Fruit fly (Drosophila melanogaster): ENCODE data around the gene Mi-2.

Mi-2 gene

DNA sequence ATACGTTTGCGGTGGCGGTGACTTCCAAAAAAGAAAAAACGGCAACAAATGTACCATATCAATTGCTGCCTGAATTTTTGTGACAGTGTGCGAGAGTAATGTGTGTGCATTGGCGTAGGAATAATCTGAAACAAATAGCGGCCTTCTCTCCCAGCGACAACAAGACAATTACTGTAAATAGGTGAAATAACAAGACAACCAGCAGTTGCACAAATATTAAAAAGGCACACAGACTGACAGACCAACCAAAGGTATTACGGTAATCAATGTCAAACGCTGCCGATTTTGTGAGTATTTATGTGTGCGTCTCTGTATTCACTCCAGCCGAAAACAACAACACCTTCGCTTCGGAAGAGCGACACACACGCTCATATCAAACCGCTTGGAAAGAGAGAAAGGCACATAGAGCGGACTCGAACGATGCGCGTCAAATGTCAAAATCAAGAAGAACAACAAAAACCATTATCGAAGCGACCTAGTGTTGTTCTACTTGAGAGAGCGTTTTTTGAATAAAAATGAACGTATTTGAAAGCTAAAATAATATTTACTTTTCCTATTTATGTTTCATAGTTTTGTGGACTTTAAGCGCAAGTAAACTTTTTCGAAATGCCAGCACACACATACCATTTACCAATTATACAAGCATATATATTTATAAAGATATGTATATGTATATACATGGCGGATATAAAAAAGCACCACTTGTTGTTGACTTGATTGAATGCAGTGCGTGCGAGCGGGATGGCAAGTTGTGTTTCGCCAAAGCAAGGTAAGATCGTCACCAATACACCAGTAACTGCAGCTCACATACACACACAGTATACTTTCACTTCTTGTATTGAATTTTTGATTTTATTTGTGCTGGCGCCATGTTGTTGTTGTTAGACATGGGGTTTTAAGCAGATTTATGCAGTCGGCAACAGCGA, 3.0 kb downstream of the Mi-2 start (continued):
- TF ChIP-seq cad (GFP tag; optimal IDR thresholded peaks at IDR 0.05): no peak
- TF ChIP-seq CG12744 (GFP tag; optimal IDR thresholded peaks at IDR 0.05): peak; percentile 27
- TF ChIP-seq HLH54F (GFP tag; optimal IDR thresholded peaks at IDR 0.05): peak; percentile 0
- peak; percentile 26 for TF ChIP-seq stwl (tag; optimal IDR thresholded peaks at IDR 0.05)
- TF ChIP-seq CG11695 (GFP tag; IDR thresholded peaks at IDR 0.05): peak; percentile 80
- no peak for TF ChIP-seq gfzf (GFP tag; optimal IDR thresholded peaks at IDR 0.05)
- peak; percentile 24 for TF ChIP-seq CG17802 (tag; optimal IDR thresholded peaks at IDR 0.05)
- TF ChIP-seq Camta (GFP tag; optimal IDR thresholded peaks at IDR 0.05): peak; percentile 52
- peak; percentile 53 for TF ChIP-seq CG17328 (GFP tag; IDR thresholded peaks at IDR 0.05)
- TF ChIP-seq CG6765 (GFP tag; optimal IDR thresholded peaks at IDR 0.05): peak; percentile 30
- no peak for TF ChIP-seq vfl (GFP tag; optimal IDR thresholded peaks at IDR 0.05)
- TF ChIP-seq dan (GFP tag; IDR thresholded peaks at IDR 0.05): no peak
- TF ChIP-seq sug (tag; optimal IDR thresholded peaks at IDR 0.05): peak; percentile 73
- peak; percentile 57; the same call in 1 of the 2 replicates for TF ChIP-seq Rfx (GFP tag; IDR thresholded peaks at IDR 0.05)
- TF ChIP-seq tna (GFP tag; IDR thresholded peaks at IDR 0.05; ENCODE audit: partially characterized antibody): no peak
- peak; percentile 16 for TF ChIP-seq Six4 (GFP tag; optimal IDR thresholded peaks at IDR 0.05)
- no peak for TF ChIP-seq Dek (tag; optimal IDR thresholded peaks at IDR 0.05)
- peak; percentile 50; the same call in 1 of the 2 replicates for TF ChIP-seq E2f2 (GFP tag; IDR thresholded peaks at IDR 0.05)
- no peak for TF ChIP-seq CG43689 (GFP tag; IDR thresholded peaks at IDR 0.05)
- peak; percentile 52 for TF ChIP-seq CG15269 (tag; optimal IDR thresholded peaks at IDR 0.05)
- peak; percentile 37 for TF ChIP-seq CG13775 (GFP tag; optimal IDR thresholded peaks at IDR 0.05)
- TF ChIP-seq CG10147 (GFP tag; optimal IDR thresholded peaks at IDR 0.05): no peak
- TF ChIP-seq chif (GFP tag; optimal IDR thresholded peaks at IDR 0.05): peak; percentile 34 to 43
- TF ChIP-seq CG7786 (GFP tag; optimal IDR thresholded peaks at IDR 0.05): peak; percentile 12
- peak; percentile 37 for TF ChIP-seq jumu (GFP tag; optimal IDR thresholded peaks at IDR 0.05)
- peak; percentile 12 for TF ChIP-seq CG4617 (GFP tag; optimal IDR thresholded peaks at IDR 0.05; ENCODE audit: borderline replicate concordance)
- peak; percentile 53 for TF ChIP-seq CG6254 (GFP tag; optimal IDR thresholded peaks at IDR 0.05)
- peak; percentile 60 for TF ChIP-seq CG12659 (GFP tag; optimal IDR thresholded peaks at IDR 0.05)
- peak; percentile 55 for TF ChIP-seq Mes4 (GFP tag; optimal IDR thresholded peaks at IDR 0.05)
- 0 out of 2 replicates have a peak, but pooled peaks have one; percentile 11 for TF ChIP-seq CG9932 (GFP tag; IDR thresholded peaks at IDR 0.05)
- TF ChIP-seq CG7839 (tag; optimal IDR thresholded peaks at IDR 0.05): peak; percentile 27
- no peak for TF ChIP-seq Gug (GFP tag; IDR thresholded peaks at IDR 0.05)
- TF ChIP-seq Neu2 (GFP tag; optimal IDR thresholded peaks at IDR 0.05; ENCODE audit: borderline replicate concordance): no peak
- TF ChIP-seq CG17912 (GFP tag; optimal IDR thresholded peaks at IDR 0.05): peak; percentile 34
- no peak for TF ChIP-seq Hr39 (optimal IDR thresholded peaks at IDR 0.05)
- peak; percentile 95 for TF ChIP-seq Blimp-1 (GFP tag; optimal IDR thresholded peaks at IDR 0.05)
- TF ChIP-seq esg (GFP tag; conservative IDR thresholded peaks at IDR 0.05): no peak
- TF ChIP-seq Hand (GFP tag; optimal IDR thresholded peaks at IDR 0.05): no peak
- TF ChIP-seq CG6272 (GFP tag; IDR thresholded peaks at IDR 0.05): no peak
- TF ChIP-seq danr (GFP tag; IDR thresholded peaks at IDR 0.05): peak; percentile 19; the same call in 1 of the 2 replicates
- peak; percentile 65 for TF ChIP-seq CG6683 (GFP tag; optimal IDR thresholded peaks at IDR 0.05)
- no peak; the same call in 2 of the 3 replicates for TF ChIP-seq B-H1 (GFP tag; IDR thresholded peaks at IDR 0.05)
- no peak for TF ChIP-seq tgo (GFP tag; IDR thresholded peaks at IDR 0.05)
- TF ChIP-seq CG13296 (GFP tag; optimal IDR thresholded peaks at IDR 0.05): peak; percentile 75
- peak; percentile 12; the same call in 1 of the 3 replicates for TF ChIP-seq C15 (GFP tag; IDR thresholded peaks at IDR 0.05)
- peak; percentile 77 for TF ChIP-seq BtbVII (GFP tag; optimal IDR thresholded peaks at IDR 0.05)
- TF ChIP-seq NC2α (GFP tag; optimal IDR thresholded peaks at IDR 0.05): peak; percentile 12
- peak; percentile 17 for TF ChIP-seq YL-1 (GFP tag; optimal IDR thresholded peaks at IDR 0.05)
- TF ChIP-seq sima (GFP tag; optimal IDR thresholded peaks at IDR 0.05): no peak

Measured in whole organism, embryonic.